Worm (Caenorhabditis elegans) whole organism, L1 larva: Measurements from ENCODE around the gene arrd-19.

ENCODE experiments used
- C04F5.9 ChIP-seq: sonication (generic microtip); optimal IDR thresholded peaks from 2 replicates; lab custom pipeline; 2016; ENCODE audit warnings: missing genetic modification characterization, missing compliant biosample characterization
- C34B4.2 ChIP-seq: sonication (generic microtip); optimal IDR thresholded peaks from 2 replicates; lab custom pipeline; 2017; ENCODE audit warnings: mild to moderate bottlenecking, missing genetic modification characterization, missing compliant biosample characterization
- F16B12.6 ChIP-seq: fragments of 150-350 bp; optimal IDR thresholded peaks from 2 replicates; lab custom pipeline; 2014; ENCODE audit warnings: missing biosample characterization, missing genetic modification characterization
- Y116A8C.19 ChIP-seq: sonication (generic microtip); optimal IDR thresholded peaks from 2 replicates; lab custom pipeline; 2016; ENCODE audit warnings: missing compliant biosample characterization, missing genetic modification characterization, borderline replicate concordance
- aha-1 ChIP-seq: fragments of 150-350 bp; optimal IDR thresholded peaks from 2 replicates; lab custom pipeline; 2014; ENCODE audit warnings: missing biosample characterization, missing genetic modification characterization
- ama-1 ChIP-seq: fragments of 150-350 bp; optimal IDR thresholded peaks from 2 replicates; lab custom pipeline; 2014
- blmp-1 ChIP-seq: fragments of 150-350 bp; optimal IDR thresholded peaks from 2 replicates; lab custom pipeline; 2014; ENCODE audit warnings: missing biosample characterization, missing genetic modification characterization
- ceh-88 ChIP-seq: fragments of 200-800 bp; sonication (Bioruptor generic); IDR thresholded peaks from 2 replicates; pipeline ENCODE4 v1.3.6; 2022; ENCODE audit warnings: missing genetic modification characterization, missing compliant biosample characterization
- dsc-1 ChIP-seq: sonication (generic microtip); optimal IDR thresholded peaks from 2 replicates; lab custom pipeline; 2016; ENCODE audit warnings: mild to moderate bottlenecking, missing genetic modification characterization, missing compliant biosample characterization
- efl-1 ChIP-seq, 4 experiments: fragments of 150-350 bp; optimal IDR thresholded peaks in 3 of 4; peaks in 1 of 4; 1 replicate in 1 of 4; 2 replicates in 3 of 4; lab custom pipeline; 2014; ENCODE audit warnings: missing biosample characterization in 2 of 4, missing genetic modification characterization in 2 of 4, missing genetic modification reagents in 2 of 4
- elt-2 ChIP-seq: sonication (generic microtip); optimal IDR thresholded peaks from 2 replicates; lab custom pipeline; 2016; ENCODE audit warnings: missing genetic modification characterization, mild to moderate bottlenecking, inconsistent platforms, missing compliant biosample characterization, missing genetic modification reagents
- elt-3 ChIP-seq, 6 experiments: fragments of 150-350 bp in 1 of 6; sonication (generic microtip); optimal IDR thresholded peaks; 2 replicates each; lab custom pipeline; 2017 to 2018; ENCODE audit warnings: missing biosample characterization in 6 of 6, missing genetic modification characterization in 6 of 6, inconsistent platforms in 1 of 6
- fkh-4 ChIP-seq: sonication (generic microtip); optimal IDR thresholded peaks from 2 replicates; lab custom pipeline; 2016; ENCODE audit warnings: missing compliant biosample characterization, missing genetic modification characterization, borderline replicate concordance
- grh-1 ChIP-seq: fragments of 200-800 bp; sonication (Bioruptor generic); IDR thresholded peaks from 2 replicates; pipeline ENCODE4 v1.3.6; 2022; ENCODE audit warnings: missing genetic modification reagents, missing genetic modification characterization, missing compliant biosample characterization
- hlh-17 ChIP-seq: fragments of 200-800 bp; sonication (Bioruptor generic); optimal IDR thresholded peaks from 2 replicates; lab custom pipeline; 2018; ENCODE audit warnings: missing genetic modification characterization, mild to moderate bottlenecking, missing compliant biosample characterization, moderate library complexity, borderline replicate concordance
- hlh-4 ChIP-seq: sonication (generic microtip); optimal IDR thresholded peaks from 2 replicates; lab custom pipeline; 2016; ENCODE audit warnings: mild to moderate bottlenecking, missing genetic modification characterization, missing compliant biosample characterization
- hpl-2 ChIP-seq: fragments of 150-350 bp; optimal IDR thresholded peaks from 2 replicates; lab custom pipeline; 2014; ENCODE audit warnings: missing biosample characterization, missing genetic modification reagents, missing genetic modification characterization
- isw-1 ChIP-seq: fragments of 200-800 bp; sonication (Bioruptor generic); IDR thresholded peaks from 2 replicates; pipeline ENCODE4 v1.3.6; 2022; ENCODE audit warnings: missing genetic modification characterization, missing compliant biosample characterization
- lin-13 ChIP-seq: fragments of 150-350 bp; optimal IDR thresholded peaks from 2 replicates; lab custom pipeline; 2014; ENCODE audit warnings: missing biosample characterization, missing genetic modification reagents, missing genetic modification characterization
- lir-3 ChIP-seq: sonication (generic microtip); optimal IDR thresholded peaks from 2 replicates; lab custom pipeline; 2016; ENCODE audit warnings: mild to moderate bottlenecking, missing genetic modification characterization, moderate library complexity, missing compliant biosample characterization; ENCODE audit not compliant: poor library complexity
- mef-2 ChIP-seq: fragments of 150-350 bp; optimal IDR thresholded peaks from 2 replicates; lab custom pipeline; 2014; ENCODE audit warnings: missing biosample characterization, missing genetic modification characterization
- mep-1 ChIP-seq: fragments of 150-350 bp; optimal IDR thresholded peaks from 2 replicates; lab custom pipeline; 2014; ENCODE audit warnings: missing biosample characterization, missing genetic modification characterization
- nhr-12 ChIP-seq: sonication (generic microtip); optimal IDR thresholded peaks from 2 replicates; lab custom pipeline; 2017; ENCODE audit warnings: missing biosample characterization, missing genetic modification characterization
- nhr-28 ChIP-seq: fragments of 150-350 bp; optimal IDR thresholded peaks from 2 replicates; lab custom pipeline; 2014; ENCODE audit warnings: missing biosample characterization, missing genetic modification characterization
- nhr-76 ChIP-seq: sonication (generic microtip); optimal IDR thresholded peaks from 2 replicates; lab custom pipeline; 2017; ENCODE audit warnings: missing biosample characterization, missing genetic modification characterization
- nhr-77 ChIP-seq: fragments of 150-350 bp; optimal IDR thresholded peaks from 2 replicates; lab custom pipeline; 2014; ENCODE audit warnings: missing biosample characterization, missing genetic modification characterization
- nhr-84 ChIP-seq: sonication (generic microtip); optimal IDR thresholded peaks from 2 replicates; lab custom pipeline; 2017; ENCODE audit warnings: missing biosample characterization, missing genetic modification characterization
- nhr-85 ChIP-seq: sonication (generic microtip); peaks from one replicate; lab custom pipeline; 2016; ENCODE audit warnings: missing genetic modification characterization, inconsistent platforms, missing compliant biosample characterization
- skn-1 ChIP-seq: fragments of 150-350 bp; optimal IDR thresholded peaks from 2 replicates; lab custom pipeline; 2014; ENCODE audit warnings: missing biosample characterization, missing genetic modification characterization
- snu-23 ChIP-seq: sonication (generic microtip); optimal IDR thresholded peaks from 2 replicates; lab custom pipeline; 2016; ENCODE audit warnings: missing genetic modification characterization, missing compliant biosample characterization
- sox-4 ChIP-seq: sonication (generic microtip); optimal IDR thresholded peaks from 2 replicates; lab custom pipeline; 2016; ENCODE audit warnings: missing genetic modification characterization, missing compliant biosample characterization
- tlp-1 ChIP-seq: fragments of 150-350 bp; optimal IDR thresholded peaks from 2 replicates; lab custom pipeline; 2014; ENCODE audit warnings: missing biosample characterization, missing genetic modification characterization
- unc-62 ChIP-seq: fragments of 150-350 bp; optimal IDR thresholded peaks from 2 replicates; lab custom pipeline; 2014; ENCODE audit warnings: missing biosample characterization, missing genetic modification reagents, missing genetic modification characterization
- unc-98 ChIP-seq: fragments of 200-800 bp; sonication (Bioruptor generic); IDR thresholded peaks from 2 replicates; pipeline ENCODE4 v1.3.6; 2022; ENCODE audit warnings: missing genetic modification characterization, missing compliant biosample characterization
- vab-15 ChIP-seq: sonication (generic microtip); optimal IDR thresholded peaks from 2 replicates; lab custom pipeline; 2017; ENCODE audit warnings: missing genotype, mild to moderate bottlenecking, missing genetic modification characterization, missing compliant biosample characterization
- xbp-1 ChIP-seq: sonication (generic microtip); optimal IDR thresholded peaks from 2 replicates; lab custom pipeline; 2016; ENCODE audit warnings: missing genetic modification characterization, missing compliant biosample characterization
- zag-1 ChIP-seq: fragments of 150-350 bp; optimal IDR thresholded peaks from 2 replicates; lab custom pipeline; 2014; ENCODE audit warnings: missing biosample characterization, missing genetic modification characterization
- ztf-11 ChIP-seq, 2 experiments: sonication (generic microtip); optimal IDR thresholded peaks; 2 replicates each; lab custom pipeline; 2016 to 2017; ENCODE audit warnings: missing genetic modification characterization in 2 of 2, missing biosample characterization in 1 of 2, missing compliant biosample characterization in 1 of 2
- ztf-4 ChIP-seq: fragments of 150-350 bp; optimal IDR thresholded peaks from 2 replicates; lab custom pipeline; 2014; ENCODE audit warnings: missing biosample characterization, missing genetic modification characterization

The arrd-19 gene

DNA sequence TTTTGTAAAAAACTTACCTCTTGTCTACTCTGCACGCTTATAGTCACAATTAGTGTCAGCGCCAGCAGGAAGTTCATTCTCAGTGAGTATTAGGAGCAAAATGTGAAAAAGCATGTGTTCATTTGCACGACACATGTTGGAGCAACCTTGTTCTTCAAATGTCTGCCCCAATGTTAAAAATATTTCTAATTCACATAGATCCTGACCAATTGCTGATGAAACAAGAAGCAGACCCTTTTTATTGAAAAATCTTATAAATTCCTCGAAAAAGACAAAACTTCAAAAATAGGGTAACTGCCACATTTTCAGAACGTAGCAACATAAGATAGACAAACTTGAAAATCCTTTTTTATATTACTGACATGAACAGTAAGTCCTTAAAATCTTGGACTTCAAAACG, 8.9 kb upstream of the arrd-19 start, which contains the start of gene C17B7.8:
TSS of gene C17B7.8 (minus strand) at position 101 of the 400 bp plus-strand sequence.
- TF ChIP-seq hlh-4 (tag; lab: Kevin White, UChicago): no peak
- no peak for TF ChIP-seq C04F5.9 (tag; lab: Kevin White, UChicago)
- TF ChIP-seq nhr-28 (tag; lab: Kevin White, UChicago): no peak
- TF ChIP-seq grh-1: no peak
- no peak for TF ChIP-seq hpl-2 (GFP tag; lab: Kevin White, UChicago)
- no peak for TF ChIP-seq unc-62 (GFP tag; lab: Kevin White, UChicago)
- TF ChIP-seq efl-1 (optimal IDR thresholded peaks at IDR 0.05; lab: Kevin White, UChicago): no peak
- no peak for TF ChIP-seq efl-1 (GFP tag; optimal IDR thresholded peaks at IDR 0.05 in 1 of 2; lab: Kevin White, UChicago)
- no peak for TF ChIP-seq F16B12.6 (tag; lab: Kevin White, UChicago)
- TF ChIP-seq dsc-1 (tag; lab: Kevin White, UChicago): no peak
- no peak for TF ChIP-seq elt-2 (tag; lab: Kevin White, UChicago)
- TF ChIP-seq Y116A8C.19: no peak
- TF ChIP-seq nhr-76 (tag; lab: Kevin White, UChicago): no peak
- TF ChIP-seq mef-2 (tag; lab: Kevin White, UChicago): no peak
- TF ChIP-seq C34B4.2 (tag; lab: Kevin White, UChicago): no peak

DNA sequence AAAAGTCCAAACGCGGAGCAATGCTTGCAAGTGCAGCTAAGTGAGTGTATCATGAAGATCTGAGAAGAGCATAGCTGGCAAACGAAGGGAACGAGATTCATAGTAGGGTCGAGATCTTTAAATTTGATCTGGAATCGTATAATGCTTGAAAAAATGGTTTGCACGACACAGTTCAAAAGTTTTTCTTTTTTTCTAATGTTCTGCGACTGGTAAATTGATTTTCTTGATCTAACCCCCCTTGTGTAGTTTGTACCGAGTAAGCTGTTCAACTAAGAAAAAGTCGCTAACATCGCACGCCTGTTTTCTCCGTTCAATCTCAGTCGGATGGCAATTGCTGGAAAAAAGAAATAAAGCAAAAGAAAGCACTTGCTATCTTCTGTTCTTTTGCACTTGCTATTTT, 5.1 kb upstream of the arrd-19 start, which contains the start of gene C17B7.14:
TSS of gene C17B7.14 (minus strand) at position 101 of the 400 bp plus-strand sequence.
- TF ChIP-seq ama-1 (lab: Kevin White, UChicago): no peak
- no peak for TF ChIP-seq C34B4.2 (tag; lab: Kevin White, UChicago)
- no peak for TF ChIP-seq tlp-1 (tag; lab: Kevin White, UChicago)

DNA sequence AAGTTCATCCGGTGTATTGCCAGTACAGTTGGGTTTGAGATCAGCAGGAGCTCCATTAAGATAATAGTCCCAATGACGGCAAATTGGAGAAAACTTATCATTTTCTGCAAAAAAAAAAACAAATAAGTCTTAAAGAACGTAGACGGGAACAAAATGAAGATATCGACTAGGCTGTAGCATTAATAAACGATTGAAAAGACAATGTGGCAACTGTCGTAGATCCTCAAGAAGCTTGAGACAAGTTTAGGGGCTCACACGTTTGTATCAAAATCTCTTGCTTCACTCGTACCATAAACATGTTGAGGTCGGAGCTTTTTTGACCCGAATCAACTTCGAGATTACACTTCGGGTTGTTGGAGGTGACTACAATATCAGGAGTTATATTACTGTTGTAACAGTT, 4.7 kb upstream of the arrd-19 start, which contains the start of gene F35F10.14:
TSS of gene F35F10.14 (minus strand) at position 101 of the 400 bp plus-strand sequence.
- no peak for TF ChIP-seq aha-1
- no peak for TF ChIP-seq nhr-85 (tag; lab: Kevin White, UChicago)
- TF ChIP-seq fkh-4 (tag; lab: Kevin White, UChicago): no peak
- no peak for TF ChIP-seq nhr-84 (tag; lab: Kevin White, UChicago)
- TF ChIP-seq lin-13 (GFP tag; lab: Kevin White, UChicago): no peak
- no peak for TF ChIP-seq nhr-12 (tag; lab: Kevin White, UChicago)
- TF ChIP-seq skn-1: no peak
- TF ChIP-seq ceh-88: no peak
- no peak for TF ChIP-seq snu-23
- no peak for TF ChIP-seq elt-3 (tag; optimal IDR thresholded peaks at IDR 0.05; lab: Kevin White, UChicago)
- TF ChIP-seq ztf-11 (tag; optimal IDR thresholded peaks at IDR 0.05; lab: Kevin White, UChicago): no peak
- no peak for TF ChIP-seq ztf-4 (tag; lab: Kevin White, UChicago)
- TF ChIP-seq vab-15 (tag; lab: Kevin White, UChicago): no peak
- no peak for TF ChIP-seq zag-1 (tag; lab: Kevin White, UChicago)
- TF ChIP-seq hlh-17 (GFP tag; lab: Kevin White, UChicago): no peak
- no peak for TF ChIP-seq grh-1
- no peak for TF ChIP-seq lir-3
- no peak for TF ChIP-seq unc-62 (GFP tag; lab: Kevin White, UChicago)
- no peak for TF ChIP-seq blmp-1 (tag; lab: Kevin White, UChicago)
- TF ChIP-seq unc-98 (GFP tag; lab: Robert Waterston, UW): no peak

DNA sequence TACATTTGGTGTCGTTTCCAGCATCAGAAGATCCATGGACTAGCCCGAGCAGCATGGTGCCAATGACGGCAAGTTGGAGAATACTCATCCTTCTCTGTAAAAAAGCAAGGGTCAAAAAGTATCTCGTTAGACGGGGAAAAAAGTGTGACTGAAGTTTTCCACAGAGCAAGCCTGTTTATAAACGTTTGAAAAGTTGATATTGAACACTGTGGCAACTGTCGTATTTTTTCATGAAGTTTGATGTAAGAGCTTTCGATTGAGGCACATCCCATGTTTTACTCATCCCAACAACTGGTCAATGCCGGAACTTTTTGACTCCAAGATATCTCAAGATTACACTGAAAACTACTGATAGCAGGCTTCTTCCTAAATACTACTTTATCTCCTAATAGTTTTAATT, 3.7 kb upstream of the arrd-19 start, which contains the start of gene F35F10.13:
TSS of gene F35F10.13 (minus strand) at position 101 of the 400 bp plus-strand sequence.
- TF ChIP-seq mep-1 (tag; lab: Kevin White, UChicago) (no peak), nhr-77 (tag; lab: Kevin White, UChicago) (no peak), sox-4 (tag; lab: Kevin White, UChicago) (no peak), ztf-4 (tag; lab: Kevin White, UChicago) (no peak), blmp-1 (tag; lab: Kevin White, UChicago) (no peak), dsc-1 (tag; lab: Kevin White, UChicago) (no peak), isw-1 (GFP tag; lab: Robert Waterston, UW) (no peak), xbp-1 (tag; lab: Kevin White, UChicago) (no peak)
